Worm (Caenorhabditis elegans) whole organism, mixed stage, embryonic: ENCODE results near the gene nkat-1.

Experiments
- blmp-1 ChIP-seq: fragments of 150-350 bp; optimal IDR thresholded peaks from 2 replicates; lab custom pipeline; 2014; ENCODE audit warnings: missing biosample characterization, missing genetic modification characterization
- ceh-43 ChIP-seq: fragments of 200-800 bp; sonication (Bioruptor generic); optimal IDR thresholded peaks from 2 replicates; lab custom pipeline; 2018; ENCODE audit warnings: mild to moderate bottlenecking, missing genetic modification characterization, moderate library complexity, missing compliant biosample characterization
- elt-1 ChIP-seq: sonication (generic microtip); optimal IDR thresholded peaks from 2 replicates; lab custom pipeline; 2017; ENCODE audit warnings: missing genetic modification characterization, mild to moderate bottlenecking, missing compliant biosample characterization, antibody characterized with exemption, moderate library complexity, borderline replicate concordance; ENCODE audit not compliant: insufficient read depth
- flh-1 ChIP-seq: fragments of 200-800 bp; sonication (Bioruptor generic); optimal IDR thresholded peaks from 2 replicates; lab custom pipeline; 2018; ENCODE audit warnings: mild to moderate bottlenecking, missing genetic modification characterization, moderate library complexity, missing compliant biosample characterization
- nhr-12 ChIP-seq: fragments of 150-350 bp; optimal IDR thresholded peaks from 2 replicates; lab custom pipeline; 2014; ENCODE audit warnings: missing biosample characterization, missing genetic modification characterization
- nhr-2 ChIP-seq: fragments of 150-350 bp; optimal IDR thresholded peaks from 2 replicates; lab custom pipeline; 2014; ENCODE audit warnings: missing biosample characterization, missing genetic modification characterization
- nhr-237 ChIP-seq: fragments of 150-350 bp; optimal IDR thresholded peaks from 2 replicates; lab custom pipeline; 2014; ENCODE audit warnings: missing biosample characterization, missing genetic modification characterization
- unc-62 ChIP-seq: fragments of 150-350 bp; optimal IDR thresholded peaks from 2 replicates; lab custom pipeline; 2014; ENCODE audit warnings: missing biosample characterization, missing genetic modification reagents, missing genetic modification characterization
- ztf-11 ChIP-seq: fragments of 150-350 bp; optimal IDR thresholded peaks from 2 replicates; lab custom pipeline; 2014; ENCODE audit warnings: missing biosample characterization, missing genetic modification characterization

DNA sequence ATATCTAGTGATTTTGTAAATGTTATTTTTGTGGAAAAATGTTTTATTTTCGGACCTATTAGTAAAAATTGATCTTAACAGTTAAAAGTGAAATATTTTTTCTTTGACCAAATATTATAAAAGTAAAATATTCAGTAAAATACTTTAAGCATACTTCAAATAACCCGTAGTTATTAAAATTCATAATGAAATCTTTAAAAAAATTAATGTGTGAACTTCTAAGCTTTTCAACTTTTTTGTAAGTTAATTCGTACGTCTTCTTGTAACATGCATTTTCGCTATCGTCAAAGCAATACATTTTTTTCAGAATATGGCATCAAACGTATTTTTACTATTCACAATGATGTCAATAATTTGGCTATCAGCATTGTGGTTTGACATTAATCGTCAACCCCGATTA, 35.8 kb upstream of the nkat-1 start, which contains the start of gene C37E2.2:
- TF ChIP-seq ztf-11 (no peak), nhr-237 (tag; lab: Kevin White, UChicago) (no peak), elt-1 (tag; lab: Kevin White, UChicago) (no peak), ceh-43 (GFP tag; lab: Kevin White, UChicago) (no peak), blmp-1 (tag; lab: Kevin White, UChicago) (no peak), flh-1 (GFP tag; lab: Kevin White, UChicago) (no peak), nhr-2 (tag; lab: Kevin White, UChicago) (no peak), nhr-12 (no peak), unc-62 (GFP tag; lab: Kevin White, UChicago) (no peak)
